Worm (Caenorhabditis elegans) whole organism, mixed stage, embryonic: ENCODE measurements around the gene nnt-1.

ENCODE experiments used
- blmp-1 ChIP-seq: fragments of 150-350 bp; optimal IDR thresholded peaks from 2 replicates; lab custom pipeline; 2014; ENCODE audit warnings: missing biosample characterization, missing genetic modification characterization
- ces-1 ChIP-seq: fragments of 150-350 bp; optimal IDR thresholded peaks from 2 replicates; lab custom pipeline; 2014; ENCODE audit warnings: missing biosample characterization, missing genetic modification reagents, missing genetic modification characterization
- elt-3 ChIP-seq: fragments of 150-350 bp; optimal IDR thresholded peaks from 2 replicates; lab custom pipeline; 2014; ENCODE audit warnings: missing biosample characterization, missing genetic modification characterization
- lin-13 ChIP-seq: fragments of 150-350 bp; optimal IDR thresholded peaks from 2 replicates; lab custom pipeline; 2014; ENCODE audit warnings: missing biosample characterization, missing genetic modification characterization
- mab-5 ChIP-seq: fragments of 150-350 bp; optimal IDR thresholded peaks from 2 replicates; lab custom pipeline; 2014; ENCODE audit warnings: missing biosample characterization, missing genetic modification characterization
- nhr-237 ChIP-seq: fragments of 150-350 bp; optimal IDR thresholded peaks from 2 replicates; lab custom pipeline; 2014; ENCODE audit warnings: missing biosample characterization, missing genetic modification characterization
- nhr-76 ChIP-seq: sonication (generic microtip); optimal IDR thresholded peaks from 2 replicates; lab custom pipeline; 2017; ENCODE audit warnings: missing biosample characterization, missing genetic modification characterization
- unc-62 ChIP-seq: fragments of 150-350 bp; optimal IDR thresholded peaks from 2 replicates; lab custom pipeline; 2014; ENCODE audit warnings: missing biosample characterization, missing genetic modification reagents, missing genetic modification characterization

DNA sequence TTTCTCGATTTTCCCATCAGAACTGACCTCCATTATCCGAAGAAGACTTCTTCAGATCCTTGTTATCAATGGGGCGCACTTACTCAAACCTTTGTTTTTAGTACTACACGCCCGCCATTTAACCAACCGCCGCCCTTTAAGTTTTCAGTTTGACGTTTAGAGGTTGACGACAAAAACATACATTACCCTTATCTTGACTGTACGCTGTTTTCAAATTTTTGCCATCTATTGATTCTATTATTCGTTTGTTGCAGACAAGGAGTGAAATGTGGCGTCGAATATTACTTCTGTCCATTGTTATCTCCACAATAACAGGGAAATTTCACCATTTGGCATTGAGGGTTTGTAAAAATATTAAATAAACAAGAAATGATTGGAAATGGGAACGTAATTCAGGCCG is 29.1 kb upstream of the nnt-1 start, which contains the start of gene C15H9.5:
- TF ChIP-seq unc-62 (GFP tag; lab: Kevin White, UChicago) (no peak), ces-1 (GFP tag; lab: Kevin White, UChicago) (no peak), elt-3 (no peak), lin-13 (tag; lab: Kevin White, UChicago) (no peak), nhr-237 (tag; lab: Kevin White, UChicago) (no peak), nhr-76 (tag; lab: Kevin White, UChicago) (no peak), mab-5 (tag; lab: Kevin White, UChicago) (no peak), blmp-1 (tag; lab: Kevin White, UChicago) (no peak)
